Worm (Caenorhabditis elegans) whole organism, L3 larva: ENCODE results near the gene F46G10.4.

Source experiments
- aly-2 ChIP-seq: fragments of 150-350 bp; optimal IDR thresholded peaks from 2 replicates; lab custom pipeline; 2014; ENCODE audit warnings: missing biosample characterization, missing genetic modification characterization
- ama-1 ChIP-seq: fragments of 150-350 bp; optimal IDR thresholded peaks from 2 replicates; lab custom pipeline; 2018
- ceh-9 ChIP-seq: sonication (generic microtip); optimal IDR thresholded peaks from 2 replicates; lab custom pipeline; 2018; ENCODE audit warnings: missing biosample characterization, missing genetic modification characterization
- daf-12 ChIP-seq: fragments of 150-350 bp; optimal IDR thresholded peaks from 2 replicates; lab custom pipeline; 2014; ENCODE audit warnings: missing biosample characterization, missing genetic modification reagents, missing genetic modification characterization
- egl-27 ChIP-seq: sonication (generic microtip); optimal IDR thresholded peaks from 4 replicates; lab custom pipeline; 2017; ENCODE audit warnings: missing biosample characterization, missing genetic modification reagents, missing genetic modification characterization
- egl-5 ChIP-seq: fragments of 150-350 bp; optimal IDR thresholded peaks from 2 replicates; lab custom pipeline; 2017; ENCODE audit warnings: missing biosample characterization, missing genetic modification reagents, missing genetic modification characterization, inconsistent platforms
- elt-1 ChIP-seq: fragments of 150-350 bp; optimal IDR thresholded peaks from 2 replicates; lab custom pipeline; 2014; ENCODE audit warnings: missing biosample characterization, missing genetic modification characterization
- elt-2 ChIP-seq: sonication (generic microtip); optimal IDR thresholded peaks from 2 replicates; lab custom pipeline; 2016; ENCODE audit warnings: missing genetic modification reagents, mild to moderate bottlenecking, missing genetic modification characterization, missing compliant biosample characterization
- elt-3 ChIP-seq, 3 experiments: fragments of 150-350 bp in 1 of 3; sonication (generic microtip) in 2 of 3; optimal IDR thresholded peaks; 2 replicates in 2 of 3; 4 replicates in 1 of 3; lab custom pipeline; 2014 to 2017; ENCODE audit warnings: missing biosample characterization in 3 of 3, missing genetic modification characterization in 3 of 3
- eor-1 ChIP-seq, 2 experiments: fragments of 150-350 bp; optimal IDR thresholded peaks; 2 replicates each; lab custom pipeline; 2014 to 2018; ENCODE audit warnings: missing biosample characterization in 2 of 2, missing genetic modification characterization in 2 of 2
- fkh-2 ChIP-seq: fragments of 150-350 bp; optimal IDR thresholded peaks from 2 replicates; lab custom pipeline; 2014; ENCODE audit warnings: missing biosample characterization, missing genetic modification reagents, missing genetic modification characterization
- hmg-11 ChIP-seq: sonication (generic microtip); optimal IDR thresholded peaks from 2 replicates; lab custom pipeline; 2016; ENCODE audit warnings: missing genetic modification characterization, missing compliant biosample characterization
- jun-1 ChIP-seq: fragments of 150-350 bp; optimal IDR thresholded peaks from 2 replicates; lab custom pipeline; 2014; ENCODE audit warnings: missing biosample characterization, missing genetic modification reagents, missing genetic modification characterization
- lin-15B ChIP-seq: fragments of 150-350 bp; optimal IDR thresholded peaks from 2 replicates; lab custom pipeline; 2014; ENCODE audit warnings: missing biosample characterization, missing genetic modification characterization
- lin-39 ChIP-seq: fragments of 150-350 bp; optimal IDR thresholded peaks from 2 replicates; lab custom pipeline; 2018; ENCODE audit warnings: missing biosample characterization, missing genetic modification reagents, missing genetic modification characterization
- lsy-12 ChIP-seq: sonication (generic microtip); optimal IDR thresholded peaks from 2 replicates; lab custom pipeline; 2016; ENCODE audit warnings: mild to moderate bottlenecking, missing genetic modification characterization, missing compliant biosample characterization
- mdl-1 ChIP-seq: fragments of 150-350 bp; optimal IDR thresholded peaks from 2 replicates; lab custom pipeline; 2014; ENCODE audit warnings: missing biosample characterization, missing genetic modification characterization
- nfya-1 ChIP-seq: sonication (generic microtip); optimal IDR thresholded peaks from 2 replicates; lab custom pipeline; 2017; ENCODE audit warnings: missing genetic modification characterization, mild to moderate bottlenecking, missing compliant biosample characterization, antibody characterized with exemption, moderate library complexity; ENCODE audit not compliant: insufficient read depth
- nhr-11 ChIP-seq: fragments of 150-350 bp; optimal IDR thresholded peaks from 2 replicates; lab custom pipeline; 2014; ENCODE audit warnings: missing biosample characterization, missing genetic modification characterization
- nhr-12 ChIP-seq: fragments of 150-350 bp; optimal IDR thresholded peaks from 2 replicates; lab custom pipeline; 2014; ENCODE audit warnings: missing biosample characterization, missing genetic modification characterization
- nhr-23 ChIP-seq: fragments of 150-350 bp; optimal IDR thresholded peaks from 2 replicates; lab custom pipeline; 2014; ENCODE audit warnings: missing biosample characterization, missing genetic modification reagents, missing genetic modification characterization
- nhr-237 ChIP-seq: fragments of 150-350 bp; optimal IDR thresholded peaks from 2 replicates; lab custom pipeline; 2014; ENCODE audit warnings: missing biosample characterization, missing genetic modification characterization
- nhr-28 ChIP-seq: fragments of 150-350 bp; optimal IDR thresholded peaks from 2 replicates; lab custom pipeline; 2014; ENCODE audit warnings: missing biosample characterization, missing genetic modification characterization
- nhr-43 ChIP-seq: sonication (generic microtip); optimal IDR thresholded peaks from 2 replicates; lab custom pipeline; 2016; ENCODE audit warnings: mild to moderate bottlenecking, missing genetic modification characterization, missing compliant biosample characterization; ENCODE audit not compliant: poor library complexity, severe bottlenecking
- nhr-76 ChIP-seq: fragments of 150-350 bp; sonication (generic microtip); optimal IDR thresholded peaks from 5 replicates; lab custom pipeline; 2014; ENCODE audit warnings: missing biosample characterization, missing genetic modification characterization
- nhr-77 ChIP-seq: fragments of 150-350 bp; optimal IDR thresholded peaks from 2 replicates; lab custom pipeline; 2014; ENCODE audit warnings: missing biosample characterization, missing genetic modification characterization
- pha-4 ChIP-seq: fragments of 150-350 bp; optimal IDR thresholded peaks from 2 replicates; lab custom pipeline; 2014; ENCODE audit warnings: missing biosample characterization, missing genetic modification reagents, missing genetic modification characterization
- pqm-1 ChIP-seq: fragments of 150-350 bp; optimal IDR thresholded peaks from 2 replicates; lab custom pipeline; 2017; ENCODE audit warnings: missing biosample characterization, missing genetic modification characterization, inconsistent platforms
- sea-2 ChIP-seq: fragments of 150-350 bp; sonication (generic microtip); optimal IDR thresholded peaks from 4 replicates; lab custom pipeline; 2014; ENCODE audit warnings: missing biosample characterization, missing genetic modification reagents, missing genetic modification characterization
- skn-1 ChIP-seq: fragments of 150-350 bp; optimal IDR thresholded peaks from 2 replicates; lab custom pipeline; 2014; ENCODE audit warnings: missing biosample characterization, missing genetic modification characterization
- snpc-4 ChIP-seq: fragments of 150-350 bp; optimal IDR thresholded peaks from 2 replicates; lab custom pipeline; 2014; ENCODE audit warnings: missing biosample characterization, missing genetic modification characterization
- tbx-2 ChIP-seq: sonication (generic microtip); optimal IDR thresholded peaks from 2 replicates; lab custom pipeline; 2016; ENCODE audit warnings: mild to moderate bottlenecking, missing genetic modification characterization, missing compliant biosample characterization
- unc-39 ChIP-seq: sonication (generic microtip); optimal IDR thresholded peaks from 4 replicates; lab custom pipeline; 2017; ENCODE audit warnings: missing biosample characterization, missing genetic modification characterization
- unc-62 ChIP-seq: fragments of 150-350 bp; sonication (generic microtip); optimal IDR thresholded peaks from 4 replicates; lab custom pipeline; 2014; ENCODE audit warnings: missing biosample characterization, missing genetic modification reagents, missing genetic modification characterization
- zag-1 ChIP-seq: fragments of 150-350 bp; optimal IDR thresholded peaks from 2 replicates; lab custom pipeline; 2014; ENCODE audit warnings: missing biosample characterization, missing genetic modification characterization
- ztf-11 ChIP-seq: fragments of 150-350 bp; optimal IDR thresholded peaks from 2 replicates; lab custom pipeline; 2014; ENCODE audit warnings: missing biosample characterization, missing genetic modification characterization
- ztf-4 ChIP-seq: fragments of 150-350 bp; optimal IDR thresholded peaks from 2 replicates; lab custom pipeline; 2014; ENCODE audit warnings: missing biosample characterization, missing genetic modification characterization

Gene F46G10.4

DNA sequence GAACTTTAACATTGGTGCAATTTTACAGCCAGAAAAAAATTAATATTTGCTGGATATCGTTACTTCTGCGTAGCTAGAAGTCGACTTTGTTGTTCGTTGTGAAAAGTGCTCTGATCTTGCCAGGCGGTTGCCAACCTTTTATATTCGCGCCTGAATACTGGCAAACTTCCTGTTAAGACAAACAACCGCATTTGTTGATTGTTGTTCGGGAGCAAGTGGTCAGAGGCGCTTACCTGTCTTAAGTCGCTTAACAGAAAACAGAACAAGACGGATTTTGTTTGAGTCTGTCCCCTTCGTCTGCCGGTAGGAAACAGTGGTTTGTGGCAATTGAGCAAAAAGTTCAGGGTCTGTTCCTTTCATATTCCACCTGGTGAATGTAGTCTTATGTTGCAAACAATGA, 28.6 kb downstream of the F46G10.4 start, which contains the start of gene C49F8.15:
C49F8.15 (minus strand) TSS at position 101 of the 400 bp plus-strand sequence.
- TF ChIP-seq nhr-28 (tag; lab: Kevin White, UChicago) (no peak), nhr-12 (tag; lab: Kevin White, UChicago) (no peak), nhr-23 (tag; lab: Kevin White, UChicago) (no peak), ama-1 (no peak), nfya-1 (tag; lab: Kevin White, UChicago) (no peak), egl-5 (no peak), skn-1 (tag; lab: Kevin White, UChicago) (no peak), mdl-1 (tag; lab: Kevin White, UChicago) (no peak), sea-2 (GFP tag; lab: Kevin White, UChicago) (no peak), unc-39 (tag; lab: Kevin White, UChicago) (no peak), lsy-12 (no peak), nhr-11 (no peak), aly-2 (tag; lab: Kevin White, UChicago) (no peak), eor-1 (tag; optimal IDR thresholded peaks at IDR 0.05; lab: Kevin White, UChicago) (no peak), lin-39 (tag; lab: Kevin White, UChicago) (no peak), ztf-11 (tag; lab: Kevin White, UChicago) (no peak), daf-12 (tag; lab: Kevin White, UChicago) (no peak), ceh-9 (tag; lab: Kevin White, UChicago) (no peak), nhr-237 (tag; lab: Kevin White, UChicago) (no peak)
- TF ChIP-seq, all 47 proteins: peak for 0

DNA sequence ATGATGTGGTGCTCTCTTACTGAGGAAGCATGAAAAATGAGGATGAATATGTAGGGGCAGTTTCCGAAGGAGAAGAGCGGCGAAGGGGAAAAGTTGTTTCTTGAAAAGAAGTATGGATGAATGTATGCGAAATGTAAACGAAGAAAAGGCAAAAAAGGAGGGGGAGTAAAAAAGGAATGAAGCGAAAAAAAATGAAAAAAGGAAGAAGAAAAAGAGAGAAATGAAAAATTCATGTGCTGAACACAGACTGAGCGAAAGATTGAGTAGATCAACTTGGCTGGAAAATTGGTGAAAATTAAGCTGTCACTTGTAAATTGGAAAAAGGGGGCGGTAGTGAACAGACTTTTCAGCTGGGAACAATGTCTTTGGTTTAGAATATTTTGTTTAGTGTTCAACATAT, 31.1 kb downstream of the F46G10.4 start, which contains the start of gene C49F8.1:
C49F8.1 (minus strand) TSS at position 101 of the 400 bp plus-strand sequence.
- no peak for TF ChIP-seq nhr-12 (tag; lab: Kevin White, UChicago)
- TF ChIP-seq elt-1 = no peak
- TF ChIP-seq nhr-28 (tag; lab: Kevin White, UChicago) = no peak
- no peak for TF ChIP-seq elt-3 (tag; optimal IDR thresholded peaks at IDR 0.05; lab: Kevin White, UChicago)
- no peak for TF ChIP-seq zag-1 (tag; lab: Kevin White, UChicago)
- no peak for TF ChIP-seq lsy-12
- no peak for TF ChIP-seq pha-4 (tag; lab: Kevin White, UChicago)
- TF ChIP-seq nhr-43 (tag; lab: Kevin White, UChicago) = no peak
- no peak for TF ChIP-seq lin-15B
- TF ChIP-seq mdl-1 (tag; lab: Kevin White, UChicago) = no peak
- no peak for TF ChIP-seq snpc-4 (tag; lab: Kevin White, UChicago)
- TF ChIP-seq nhr-76 (tag; lab: Kevin White, UChicago) = no peak
- TF ChIP-seq ceh-9 (tag; lab: Kevin White, UChicago) = no peak
- TF ChIP-seq unc-62 (GFP tag; lab: Kevin White, UChicago) = no peak

DNA sequence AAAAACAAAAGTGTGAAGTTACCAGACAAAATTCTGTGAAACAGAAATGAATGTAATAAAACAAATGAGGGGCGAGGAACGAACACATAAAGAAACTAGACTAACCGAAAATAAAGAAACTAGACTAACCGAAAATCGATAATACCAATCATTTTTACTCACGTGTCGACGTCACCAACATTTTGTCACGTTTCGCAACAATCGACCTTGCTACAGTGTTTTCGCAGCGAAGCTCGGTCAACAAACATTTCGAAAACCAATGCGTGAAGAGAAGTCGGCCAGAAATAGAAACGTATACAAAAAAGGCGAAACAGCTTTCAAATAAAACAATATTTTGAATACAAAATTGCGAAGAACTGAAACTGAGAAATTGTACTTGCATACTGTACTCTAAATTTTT, 33.1 kb downstream of the F46G10.4 start:
- TF ChIP-seq pha-4 (tag; lab: Kevin White, UChicago) (peak; percentile 55), elt-3 (tag; optimal IDR thresholded peaks at IDR 0.05; lab: Kevin White, UChicago) (no peak)
- TF ChIP-seq, all 47 proteins: peak for 1

DNA sequence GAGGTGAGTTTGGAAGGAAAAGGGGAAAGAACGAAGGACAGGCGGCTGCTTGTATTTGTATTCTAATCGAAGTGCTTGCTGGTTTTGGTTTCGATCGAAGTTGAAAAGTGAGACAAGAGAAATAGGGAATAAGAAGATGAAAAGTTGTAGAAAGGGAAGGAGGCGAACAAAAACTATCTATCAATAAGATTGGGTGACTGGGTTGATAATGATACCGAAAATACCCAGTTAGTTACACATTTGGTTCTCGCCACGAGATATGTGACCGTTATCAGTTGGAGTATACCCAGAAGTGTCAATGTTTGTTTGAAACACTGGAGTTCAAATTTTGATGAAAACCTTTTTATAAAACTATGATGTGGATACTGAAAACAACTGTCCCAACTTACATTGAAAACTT, 34.4 kb downstream of the F46G10.4 start:
- TF ChIP-seq nfya-1 (tag; lab: Kevin White, UChicago) (no peak), elt-2 (tag; lab: Kevin White, UChicago) (peak; percentile 90), snpc-4 (tag; lab: Kevin White, UChicago) (no peak), egl-5 (no peak), eor-1 (tag; optimal IDR thresholded peaks at IDR 0.05; lab: Kevin White, UChicago) (no peak), hmg-11 (tag; lab: Kevin White, UChicago) (no peak), aly-2 (tag; lab: Kevin White, UChicago) (no peak), jun-1 (tag; lab: Kevin White, UChicago) (peak; percentile 46), mdl-1 (tag; lab: Kevin White, UChicago) (no peak), ztf-4 (tag; lab: Kevin White, UChicago) (no peak), nhr-11 (no peak), nhr-43 (tag; lab: Kevin White, UChicago) (no peak), ama-1 (no peak), egl-27 (no peak), nhr-76 (tag; lab: Kevin White, UChicago) (no peak), nhr-28 (tag; lab: Kevin White, UChicago) (no peak), nhr-77 (tag; lab: Kevin White, UChicago) (no peak), pqm-1 (tag; lab: Kevin White, UChicago) (peak; percentile 79), sea-2 (GFP tag; lab: Kevin White, UChicago) (no peak), pha-4 (tag; lab: Kevin White, UChicago) (peak; percentile 24), nhr-12 (tag; lab: Kevin White, UChicago) (no peak), tbx-2 (tag; lab: Kevin White, UChicago) (no peak), lsy-12 (no peak), fkh-2 (tag; lab: Kevin White, UChicago) (no peak)
